Fruit fly (Drosophila melanogaster) whole organism, adult: ENCODE measurements around the gene CG14646.

Experiments used
- CG11617 ChIP-seq: fragments of 200-800 bp; sonication (Bioruptor generic); optimal IDR thresholded peaks from 2 replicates; lab custom pipeline; 2017; ENCODE audit warnings: mild to moderate bottlenecking, missing biosample characterization, missing genetic modification reagents, missing genetic modification characterization
- CG12768 ChIP-seq: fragments of 200-800 bp; sonication (Bioruptor generic); optimal IDR thresholded peaks from 2 replicates; lab custom pipeline; 2017; ENCODE audit warnings: missing biosample characterization, missing genetic modification characterization, mild to moderate bottlenecking, moderate library complexity, missing genetic modification reagents
- CG14711 ChIP-seq: fragments of 200-800 bp; sonication (Bioruptor generic); optimal IDR thresholded peaks from 2 replicates; lab custom pipeline; 2018; ENCODE audit warnings: missing biosample characterization, mild to moderate bottlenecking, missing genetic modification characterization, moderate library complexity
- CG1620 ChIP-seq: fragments of 200-800 bp; sonication (Bioruptor generic); optimal IDR thresholded peaks from 2 replicates; lab custom pipeline; 2016; ENCODE audit warnings: missing biosample characterization, missing genetic modification characterization
- CG33017 ChIP-seq: fragments of 200-800 bp; sonication (Bioruptor generic); optimal IDR thresholded peaks from 2 replicates; lab custom pipeline; 2018; ENCODE audit warnings: missing biosample characterization, mild to moderate bottlenecking, missing genetic modification characterization, moderate library complexity
- CG5204 ChIP-seq: fragments of 200-800 bp; sonication (Bioruptor generic); optimal IDR thresholded peaks from 2 replicates; lab custom pipeline; 2016; ENCODE audit warnings: missing biosample characterization, missing genetic modification characterization
- CG7045 ChIP-seq: fragments of 200-800 bp; sonication (Bioruptor generic); optimal IDR thresholded peaks from 2 replicates; lab custom pipeline; 2017; ENCODE audit warnings: missing biosample characterization, mild to moderate bottlenecking, missing genetic modification characterization
- CG7101 ChIP-seq: fragments of 200-800 bp; sonication (Bioruptor generic); optimal IDR thresholded peaks from 2 replicates; lab custom pipeline; 2018; ENCODE audit warnings: missing biosample characterization, mild to moderate bottlenecking, missing genetic modification characterization, moderate library complexity
- Clk ChIP-seq: fragments of 200-800 bp; sonication (Bioruptor generic); optimal IDR thresholded peaks from 2 replicates; lab custom pipeline; 2017; ENCODE audit warnings: missing biosample characterization, missing genetic modification characterization
- Crg-1 ChIP-seq: fragments of 200-800 bp; sonication (Bioruptor generic); optimal IDR thresholded peaks from 2 replicates; lab custom pipeline; 2016; ENCODE audit warnings: missing biosample characterization, missing genetic modification characterization
- Hr96 ChIP-seq: fragments of 200-800 bp; sonication (Bioruptor generic); optimal IDR thresholded peaks from 2 replicates; lab custom pipeline; 2016; ENCODE audit warnings: missing biosample characterization, missing genetic modification characterization
- Mnt ChIP-seq: fragments of 200-800 bp; sonication (Bioruptor generic); optimal IDR thresholded peaks from 2 replicates; lab custom pipeline; 2016; ENCODE audit warnings: missing biosample characterization, mild to moderate bottlenecking, missing genetic modification characterization
- bab1 ChIP-seq: fragments of 200-800 bp; sonication (Bioruptor generic); optimal IDR thresholded peaks from 3 replicates; lab custom pipeline; 2019; ENCODE audit warnings: missing biosample characterization, mild to moderate bottlenecking, missing genetic modification characterization, moderate library complexity
- cic ChIP-seq: fragments of 200-800 bp; sonication (Bioruptor generic); optimal IDR thresholded peaks from 2 replicates; lab custom pipeline; 2017; ENCODE audit warnings: missing biosample characterization, mild to moderate bottlenecking, missing genetic modification characterization, moderate library complexity
- cnc ChIP-seq, 2 experiments: fragments of >200 bp; optimal IDR thresholded peaks; 2 replicates each; lab custom pipeline; 2017
- kay ChIP-seq: fragments of 200-800 bp; sonication (Bioruptor generic); peaks from one replicate; lab custom pipeline; 2016; ENCODE audit warnings: missing biosample characterization, missing genetic modification characterization, borderline replicate concordance
- ovo ChIP-seq: fragments of 200-800 bp; sonication (Bioruptor generic); optimal IDR thresholded peaks from 2 replicates; lab custom pipeline; 2016; ENCODE audit warnings: missing biosample characterization, missing genetic modification characterization
- pad ChIP-seq: fragments of 200-800 bp; sonication (Bioruptor generic); optimal IDR thresholded peaks from 3 replicates; lab custom pipeline; 2017; ENCODE audit warnings: missing biosample characterization, missing genetic modification characterization, mild to moderate bottlenecking, moderate library complexity, missing genetic modification reagents
- tj ChIP-seq: fragments of 200-800 bp; sonication (Bioruptor generic); optimal IDR thresholded peaks from 3 replicates; lab custom pipeline; 2017; ENCODE audit warnings: missing biosample characterization, mild to moderate bottlenecking, missing genetic modification characterization, moderate library complexity
- toe ChIP-seq: fragments of 200-800 bp; sonication (Bioruptor generic); optimal IDR thresholded peaks from 2 replicates; lab custom pipeline; 2016; ENCODE audit warnings: missing biosample characterization, missing genetic modification characterization

The CG14646 gene

dm6 chr3R:4360668-4361110, 29.5 kb upstream of the CG14646 start:
- no peak for TF ChIP-seq Mnt (GFP tag; lab: Kevin White, UChicago)
- peak; percentile 12 for TF ChIP-seq CG33017 (tag; lab: Kevin White, UChicago)
- TF ChIP-seq CG1620: no peak
- TF ChIP-seq cic (GFP tag; lab: Kevin White, UChicago): no peak
- no peak for TF ChIP-seq CG12768 (GFP tag; lab: Kevin White, UChicago)
- TF ChIP-seq CG7045 (GFP tag; lab: Kevin White, UChicago): no peak
- no peak for TF ChIP-seq cnc (optimal IDR thresholded peaks at IDR 0.05; lab: Kevin White, UChicago)
- no peak for TF ChIP-seq toe (GFP tag; lab: Kevin White, UChicago)
- no peak for TF ChIP-seq tj (GFP tag; lab: Kevin White, UChicago)
- peak; percentile 8 for TF ChIP-seq ovo (GFP tag; lab: Kevin White, UChicago)

DNA sequence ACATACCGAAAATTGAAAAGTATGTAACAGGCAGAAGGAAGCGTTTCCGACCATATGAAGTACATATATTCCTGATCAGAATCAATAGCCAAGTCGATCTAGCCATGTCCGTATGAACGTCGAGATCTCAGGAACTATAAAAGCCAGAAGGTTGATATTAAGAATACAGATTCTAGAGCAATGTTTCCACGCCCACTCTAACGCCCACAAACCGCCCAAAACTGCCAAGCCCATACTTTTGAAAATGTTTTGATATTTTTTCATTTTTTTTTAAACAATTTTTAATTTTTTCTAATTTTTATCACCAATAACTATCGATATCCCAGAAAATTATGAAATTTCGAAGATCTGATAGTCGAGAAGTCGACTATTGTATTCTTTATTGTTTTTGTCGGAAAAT, 28.2 kb upstream of the CG14646 start:
- no peak for TF ChIP-seq CG12768 (GFP tag; lab: Kevin White, UChicago)
- no peak for TF ChIP-seq CG7045 (GFP tag; lab: Kevin White, UChicago)
- no peak for TF ChIP-seq CG5204 (GFP tag; lab: Kevin White, UChicago)
- no peak for TF ChIP-seq bab1 (GFP tag; lab: Kevin White, UChicago)
- TF ChIP-seq Hr96 (GFP tag; lab: Kevin White, UChicago): no peak
- TF ChIP-seq pad: no peak
- no peak for TF ChIP-seq CG11617
- TF ChIP-seq Clk: no peak
- no peak for TF ChIP-seq tj (GFP tag; lab: Kevin White, UChicago)
- TF ChIP-seq CG7101: no peak
- no peak for TF ChIP-seq cnc (optimal IDR thresholded peaks at IDR 0.05; lab: Kevin White, UChicago)
- no peak for TF ChIP-seq CG14711 (tag; lab: Kevin White, UChicago)
- no peak for TF ChIP-seq cic (GFP tag; lab: Kevin White, UChicago)
- TF ChIP-seq toe (GFP tag; lab: Kevin White, UChicago): no peak
- TF ChIP-seq kay (GFP tag; lab: Kevin White, UChicago): no peak

DNA sequence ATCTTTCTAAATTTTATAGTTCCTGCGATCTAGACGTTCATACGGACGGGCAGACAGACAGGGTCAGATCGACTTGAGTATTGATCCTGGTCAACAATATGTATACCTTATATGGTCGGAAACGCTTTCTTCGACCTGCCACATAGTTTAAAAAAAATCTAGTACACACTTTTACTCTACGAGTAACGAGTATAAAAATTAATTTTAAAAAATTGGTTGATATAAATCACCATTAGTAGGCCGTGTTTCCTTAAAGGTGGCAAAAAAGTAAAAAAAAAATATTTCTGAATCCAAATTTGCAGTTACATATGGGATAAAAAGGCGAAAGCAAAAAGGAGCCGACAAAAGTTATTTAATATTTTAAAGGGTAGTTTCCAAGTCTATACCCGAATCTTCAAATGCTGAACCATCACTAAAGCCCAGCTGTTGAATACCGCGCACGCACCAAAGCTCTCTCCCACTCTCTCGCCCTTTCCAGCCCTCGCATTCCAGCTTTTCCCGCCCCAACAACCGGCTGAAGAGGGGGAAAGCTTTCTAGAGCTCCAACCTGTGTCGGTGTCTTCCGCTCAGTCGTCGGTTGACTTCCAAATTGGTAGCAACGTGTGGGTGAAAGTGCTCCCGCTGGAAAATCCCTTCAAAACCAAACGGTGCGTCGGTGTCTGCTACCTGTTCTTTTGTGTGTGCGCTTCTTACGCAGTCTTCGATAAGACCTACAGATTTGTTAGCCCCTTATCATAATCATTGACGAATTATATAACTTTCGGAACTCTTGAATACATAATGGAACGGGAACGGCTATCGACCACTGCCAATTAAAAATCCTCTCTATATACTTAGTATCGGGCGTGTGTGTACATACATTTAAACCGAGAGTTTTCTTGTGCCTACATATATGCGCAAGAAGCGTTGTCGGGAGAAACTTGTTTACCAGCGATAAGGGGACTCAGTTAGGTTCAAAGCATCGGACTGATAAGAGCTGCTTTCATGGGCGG, 11.5 kb upstream of the CG14646 start, which contains the start of gene Sfxn1-3:
TSS of gene Sfxn1-3 (plus strand) at position 238 of the 992 bp plus-strand sequence.
- TF ChIP-seq CG7101: peak; percentile 71
- TF ChIP-seq Crg-1 (GFP tag; lab: Kevin White, UChicago): peak; percentile 79
- no peak for TF ChIP-seq CG1620
- peak; percentile 36 for TF ChIP-seq CG14711 (tag; lab: Kevin White, UChicago)
- TF ChIP-seq Hr96 (GFP tag; lab: Kevin White, UChicago): peak; percentile 63
- peak; percentile 95 for TF ChIP-seq CG12768 (GFP tag; lab: Kevin White, UChicago)
- peak; percentile 55 for TF ChIP-seq CG11617
- TF ChIP-seq kay (GFP tag; lab: Kevin White, UChicago): peak; percentile 89
- peak; percentile 92 for TF ChIP-seq Mnt (GFP tag; lab: Kevin White, UChicago)
- peak; percentile 78 for TF ChIP-seq bab1 (GFP tag; lab: Kevin White, UChicago)
- TF ChIP-seq cnc (optimal IDR thresholded peaks at IDR 0.05; lab: Kevin White, UChicago): no peak
- TF ChIP-seq CG33017 (tag; lab: Kevin White, UChicago): peak; percentile 55
- TF ChIP-seq pad: peak; percentile 96
- TF ChIP-seq CG5204 (GFP tag; lab: Kevin White, UChicago): no peak
- no peak for TF ChIP-seq Clk
- peak; percentile 73 for TF ChIP-seq ovo (GFP tag; lab: Kevin White, UChicago)
- no peak for TF ChIP-seq toe (GFP tag; lab: Kevin White, UChicago)
- peak; percentile 29 for TF ChIP-seq tj (GFP tag; lab: Kevin White, UChicago)
- peak; percentile 27 for TF ChIP-seq CG7045 (GFP tag; lab: Kevin White, UChicago)
- TF ChIP-seq cic (GFP tag; lab: Kevin White, UChicago): peak; percentile 95

DNA sequence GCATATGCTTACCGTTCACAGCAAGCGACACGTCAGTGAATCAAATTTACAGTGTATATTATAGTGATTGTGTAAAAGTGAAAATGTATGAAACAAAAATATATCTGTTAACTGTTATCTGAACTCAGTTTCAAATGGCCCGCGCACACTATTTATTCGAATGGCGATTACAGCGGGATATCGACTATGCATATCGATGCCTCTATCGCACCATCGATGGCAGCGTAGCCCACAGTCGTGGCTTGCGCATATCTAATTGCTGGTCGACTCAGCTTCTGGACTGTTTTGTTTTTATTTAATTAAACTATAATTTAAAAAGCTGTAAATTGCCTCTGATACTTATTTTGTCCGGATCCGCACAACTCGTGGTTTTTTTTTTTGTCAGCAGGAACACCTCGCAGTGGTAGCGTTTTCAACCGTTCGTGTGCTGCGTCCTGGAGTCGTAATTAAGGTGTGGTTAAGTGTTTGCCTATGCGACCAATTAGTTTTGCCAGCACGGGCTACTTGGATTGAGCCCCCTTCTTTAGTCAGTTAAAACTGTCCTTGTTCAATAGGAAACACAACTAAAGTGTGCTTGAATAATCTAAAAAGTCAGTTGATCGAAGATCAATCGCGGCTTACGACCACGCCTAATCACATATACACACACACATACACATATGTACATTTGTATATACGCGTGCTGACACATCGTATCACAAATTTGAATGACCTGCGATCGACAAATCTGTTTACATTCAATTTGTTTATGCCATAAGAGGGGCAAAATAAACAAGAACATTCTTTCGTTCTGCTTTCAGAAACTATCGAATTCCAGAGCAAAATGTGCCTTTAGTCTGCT, 8.9 kb upstream of the CG14646 start, which contains the start of gene Cont:
TSS of gene Cont (plus strand) at position 228 of the 841 bp plus-strand sequence.
- TF ChIP-seq Crg-1 (GFP tag; lab: Kevin White, UChicago) (peak; percentile 26), Hr96 (GFP tag; lab: Kevin White, UChicago) (no peak), CG5204 (GFP tag; lab: Kevin White, UChicago) (no peak), bab1 (GFP tag; lab: Kevin White, UChicago) (peak; percentile 62), Mnt (GFP tag; lab: Kevin White, UChicago) (peak; percentile 43), cnc (optimal IDR thresholded peaks at IDR 0.05; lab: Kevin White, UChicago) (no peak), cic (GFP tag; lab: Kevin White, UChicago) (peak; percentile 8), ovo (GFP tag; lab: Kevin White, UChicago) (no peak), CG1620 (peak; percentile 41), CG7045 (GFP tag; lab: Kevin White, UChicago) (no peak), CG12768 (GFP tag; lab: Kevin White, UChicago) (no peak), CG33017 (tag; lab: Kevin White, UChicago) (no peak), CG11617 (peak; percentile 15), pad (no peak), toe (GFP tag; lab: Kevin White, UChicago) (no peak), CG7101 (peak; percentile 30), kay (GFP tag; lab: Kevin White, UChicago) (no peak), CG14711 (tag; lab: Kevin White, UChicago) (no peak), tj (GFP tag; lab: Kevin White, UChicago) (peak; percentile 52), Clk (no peak)
